Fruit fly (Drosophila melanogaster): ENCODE data around the gene Scamp.

DNA sequence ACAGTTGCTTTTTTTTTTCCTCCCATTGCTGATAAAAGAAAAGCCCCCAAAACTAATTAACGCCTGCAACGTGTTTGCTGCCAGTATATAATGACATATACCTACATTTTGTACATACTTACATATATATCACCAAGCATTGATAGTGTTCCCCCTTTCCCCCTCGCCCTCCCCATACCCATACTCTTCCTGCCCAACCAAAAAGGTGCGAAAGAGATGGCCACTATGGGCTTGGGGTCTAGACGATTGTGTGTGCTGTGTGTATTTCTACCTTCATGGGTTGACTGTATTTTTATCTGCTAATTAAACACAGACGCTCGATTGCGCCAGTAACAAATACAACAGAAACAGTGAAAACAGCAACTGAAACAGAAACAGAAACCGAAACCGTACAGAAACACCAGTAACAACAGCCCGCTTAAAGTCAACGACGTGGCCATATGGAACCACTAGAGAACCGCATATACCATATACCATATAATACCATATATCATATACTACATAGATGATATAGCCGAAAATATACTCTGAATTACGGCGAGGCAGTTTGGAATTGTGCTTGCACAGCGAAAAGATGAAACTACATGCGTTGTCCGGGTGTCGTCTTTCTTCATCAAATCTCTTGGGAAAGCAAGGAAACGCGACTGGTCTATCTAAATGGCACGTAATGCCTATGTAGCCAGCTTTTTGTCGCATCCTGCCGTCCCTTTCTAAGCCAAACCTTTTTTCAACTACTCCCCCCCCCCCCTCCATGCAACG lies 47.1 kb upstream of the Scamp start:
- TF ChIP-seq gl (tag; optimal IDR thresholded peaks at IDR 0.05), result no peak
- TF ChIP-seq CG14655 (GFP tag; optimal IDR thresholded peaks at IDR 0.05), result no peak
- no peak for TF ChIP-seq D1 (tag; optimal IDR thresholded peaks at IDR 0.05)
- TF ChIP-seq CG32121 (GFP tag; IDR thresholded peaks at IDR 0.05), result no peak
- TF ChIP-seq CG17806 (tag; optimal IDR thresholded peaks at IDR 0.05), result no peak
- TF ChIP-seq CG13204 (GFP tag; optimal IDR thresholded peaks at IDR 0.05), result no peak
- TF ChIP-seq CG4496 (GFP tag; IDR thresholded peaks at IDR 0.05), result no peak
- no peak for TF ChIP-seq fd96Ca (GFP tag; IDR thresholded peaks at IDR 0.05)
- no peak for TF ChIP-seq CG8301 (tag; optimal IDR thresholded peaks at IDR 0.05)
- TF ChIP-seq CG8159 (tag; optimal IDR thresholded peaks at IDR 0.05), result no peak

All from whole organism, pupa.